Fruit fly (Drosophila melanogaster) Kc167 (cell line): ENCODE measurements around the gene yellow-k.

ENCODE experiments used
- Myc ChIP-seq: fragments of >200 bp; optimal IDR thresholded peaks from 2 replicates; lab custom pipeline; 2017; ENCODE audit warnings: missing external identifiers
- Sin3A ChIP-seq: fragments of >200 bp; optimal IDR thresholded peaks from 2 replicates; lab custom pipeline; 2018; ENCODE audit warnings: missing external identifiers
- h ChIP-seq: fragments of >200 bp; optimal IDR thresholded peaks from 3 replicates; lab custom pipeline; 2018; ENCODE audit warnings: missing external identifiers
- psq ChIP-seq: fragments of >200 bp; optimal IDR thresholded peaks from 2 replicates; lab custom pipeline; 2017; ENCODE audit warnings: missing external identifiers

DNA sequence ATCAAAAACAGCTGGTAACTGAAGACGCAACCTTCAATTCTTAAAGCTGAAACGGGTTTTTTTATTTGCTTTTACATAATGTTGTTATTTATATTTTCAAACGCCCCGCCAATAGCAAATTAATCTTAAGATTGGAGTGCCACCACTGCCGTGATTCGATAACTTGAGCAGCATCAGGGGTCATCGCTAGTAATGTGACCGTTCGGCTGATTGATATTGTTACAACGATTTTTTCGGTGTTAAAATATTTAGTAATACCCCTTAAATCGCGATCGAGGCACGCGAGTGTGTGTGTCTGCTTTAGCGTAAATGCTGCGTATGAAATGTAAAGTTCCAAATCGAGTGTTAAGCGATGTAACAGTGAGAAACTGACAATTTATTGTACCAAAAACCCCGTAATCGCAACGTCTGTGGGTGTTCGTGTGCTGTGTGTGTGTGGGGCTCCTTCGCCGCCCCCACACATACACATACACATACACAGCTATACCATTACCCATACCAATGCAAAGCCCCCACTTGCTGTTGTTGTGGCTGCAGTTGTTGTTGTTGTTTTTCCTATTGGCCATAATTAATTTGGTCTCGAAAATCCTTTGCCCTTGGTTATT lies 45.5 kb downstream of the yellow-k start, which contains the start of gene dop:
- TF ChIP-seq psq (lab: Kevin White, UChicago) (no peak), Sin3A (lab: Kevin White, UChicago) (no peak), h (lab: Kevin White, UChicago) (no peak), Myc (no peak)
